Worm (Caenorhabditis elegans): Measurements from ENCODE around the gene M01H9.4.

DNA sequence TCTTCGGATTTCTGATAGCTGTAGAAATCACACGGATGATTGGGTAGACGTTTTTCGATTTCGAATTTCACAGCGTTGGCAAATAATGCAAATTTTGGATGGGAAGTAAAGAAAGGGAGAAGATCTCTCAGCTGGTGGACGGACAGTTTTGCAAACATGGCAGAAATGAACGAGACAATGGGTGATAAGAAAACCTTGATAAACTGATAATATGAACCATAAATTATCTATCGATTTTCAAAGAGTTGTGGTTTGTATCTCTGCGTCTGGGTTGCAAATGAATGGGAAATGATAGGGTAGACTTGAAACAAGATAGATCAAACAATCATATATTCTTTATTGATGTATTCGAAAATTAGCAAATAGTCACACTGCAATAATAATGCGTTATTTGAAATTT lies 47.5 kb upstream of the M01H9.4 start, which contains the start of gene ZK185.3:
- TF ChIP-seq snpc-4 (tag; optimal IDR thresholded peaks at IDR 0.05) (no peak), mls-2 (tag; optimal IDR thresholded peaks at IDR 0.05) (no peak), nhr-28 (tag; optimal IDR thresholded peaks at IDR 0.05) (no peak)
